Worm (Caenorhabditis elegans) whole organism, early embryonic: ENCODE results near the gene Y34F4.3.

Experiments
- B0310.2 ChIP-seq: sonication (generic microtip); optimal IDR thresholded peaks from 2 replicates; lab custom pipeline; 2016; ENCODE audit warnings: mild to moderate bottlenecking, missing genetic modification characterization, missing compliant biosample characterization
- F13C5.2 ChIP-seq: sonication (generic microtip); optimal IDR thresholded peaks from 2 replicates; lab custom pipeline; 2017; ENCODE audit warnings: mild to moderate bottlenecking, missing genetic modification characterization, inconsistent platforms, missing compliant biosample characterization
- aly-1 ChIP-seq: sonication (generic microtip); optimal IDR thresholded peaks from 2 replicates; lab custom pipeline; 2016; ENCODE audit warnings: missing genetic modification characterization, missing compliant biosample characterization
- ama-1 ChIP-seq: fragments of 150-350 bp; optimal IDR thresholded peaks from 2 replicates; lab custom pipeline; 2014
- ceh-13 ChIP-seq: fragments of 200-800 bp; sonication (Bioruptor generic); optimal IDR thresholded peaks from 2 replicates; lab custom pipeline; 2018; ENCODE audit warnings: mild to moderate bottlenecking, missing genetic modification characterization, missing compliant biosample characterization
- ceh-36 ChIP-seq: sonication (generic microtip); optimal IDR thresholded peaks from 2 replicates; lab custom pipeline; 2016; ENCODE audit warnings: missing genetic modification characterization, inconsistent platforms, missing compliant biosample characterization
- flt-1 ChIP-seq: fragments of 200-800 bp; sonication (Bioruptor generic); IDR thresholded peaks from 2 replicates; pipeline ENCODE4 v1.3.6; 2022; ENCODE audit warnings: missing genetic modification characterization, missing compliant biosample characterization
- hmbx-1 ChIP-seq: sonication (generic microtip); optimal IDR thresholded peaks from 2 replicates; lab custom pipeline; 2016; ENCODE audit warnings: mild to moderate bottlenecking, missing genetic modification characterization, missing compliant biosample characterization
- hmg-4 ChIP-seq: fragments of 200-800 bp; sonication (Bioruptor generic); optimal IDR thresholded peaks from 2 replicates; lab custom pipeline; 2018; ENCODE audit warnings: mild to moderate bottlenecking, missing genetic modification characterization, missing compliant biosample characterization
- hnd-1 ChIP-seq: sonication (generic microtip); optimal IDR thresholded peaks from 2 replicates; lab custom pipeline; 2016; ENCODE audit warnings: missing genetic modification characterization, missing compliant biosample characterization
- pes-1 ChIP-seq: fragments of 200-800 bp; sonication (Bioruptor generic); IDR thresholded peaks from 2 replicates; pipeline ENCODE4 v1.3.6; 2022; ENCODE audit warnings: missing genetic modification reagents, missing genetic modification characterization, missing compliant biosample characterization
- scrt-1 ChIP-seq: fragments of 200-800 bp; sonication (Bioruptor generic); IDR thresholded peaks from 2 replicates; pipeline ENCODE4 v1.3.6; 2022; ENCODE audit warnings: missing genetic modification characterization, missing compliant biosample characterization
- sea-1 ChIP-seq: fragments of 200-800 bp; sonication (Bioruptor generic); conservative IDR thresholded peaks from 2 replicates; pipeline ENCODE4 v1.3.6; 2022; ENCODE audit warnings: missing genetic modification characterization, missing compliant biosample characterization
- tbx-11 ChIP-seq: fragments of 200-800 bp; sonication (Bioruptor generic); IDR thresholded peaks from 2 replicates; pipeline ENCODE4 v1.3.6; 2022; ENCODE audit warnings: missing genetic modification characterization, missing compliant biosample characterization
- tbx-37 ChIP-seq: fragments of 200-800 bp; sonication (Bioruptor generic); conservative IDR thresholded peaks from 2 replicates; pipeline ENCODE4 v1.3.6; 2022; ENCODE audit warnings: missing genetic modification reagents, missing genetic modification characterization, missing compliant biosample characterization
- tra-4 ChIP-seq: sonication (generic microtip); optimal IDR thresholded peaks from 2 replicates; lab custom pipeline; 2017; ENCODE audit warnings: missing genetic modification characterization, missing compliant biosample characterization

The Y34F4.3 gene

ce11 chrIII:970928-971327, 45.1 kb downstream of the Y34F4.3 start:
- TF ChIP-seq hmg-4 (GFP tag; lab: Kevin White, UChicago) (no peak), ceh-13 (GFP tag; lab: Kevin White, UChicago) (no peak), hmbx-1 (tag; lab: Kevin White, UChicago) (no peak), tbx-37 (GFP tag; lab: Robert Waterston, UW) (no peak), B0310.2 (tag; lab: Kevin White, UChicago) (no peak), pes-1 (GFP tag; lab: Robert Waterston, UW) (no peak), tbx-11 (GFP tag; lab: Robert Waterston, UW) (no peak), aly-1 (tag; lab: Kevin White, UChicago) (no peak)

- no peak for TF ChIP-seq F13C5.2
- TF ChIP-seq flt-1 = no peak
- TF ChIP-seq ama-1 (lab: Kevin White, UChicago) = no peak
- no peak for TF ChIP-seq tbx-37 (GFP tag; lab: Robert Waterston, UW)
- no peak for TF ChIP-seq hnd-1 (tag; lab: Kevin White, UChicago)
- no peak for TF ChIP-seq aly-1 (tag; lab: Kevin White, UChicago)
- no peak for TF ChIP-seq scrt-1 (GFP tag; lab: Robert Waterston, UW)
Measured at ce11 chrIII:966259-966658, 49.7 kb downstream of the Y34F4.3 start.

ce11 chrIII:964637-965036, 51.3 kb downstream of the Y34F4.3 start:
- TF ChIP-seq sea-1 (no peak), scrt-1 (GFP tag; lab: Robert Waterston, UW) (no peak), tbx-37 (GFP tag; lab: Robert Waterston, UW) (no peak), ceh-36 (tag; lab: Kevin White, UChicago) (no peak), ama-1 (lab: Kevin White, UChicago) (no peak), F13C5.2 (no peak), hmg-4 (GFP tag; lab: Kevin White, UChicago) (no peak), ceh-13 (GFP tag; lab: Kevin White, UChicago) (no peak), tbx-11 (GFP tag; lab: Robert Waterston, UW) (no peak), tra-4 (tag; lab: Kevin White, UChicago) (no peak), aly-1 (tag; lab: Kevin White, UChicago) (no peak)
